Comparison of ENCODE assay signal across 1 fruit fly cellular context in genomic region chr3L:14559659-14560058, dm6.
TF ChIP-seq lines count a peak whose summit lies in the region.

Gene CG34039, plus strand, starts transcription at chr3L:14560000.

TF ChIP-seq in whole organism, embryonic, 481 proteins besides CTCF, POLR2A, EP300 and RAD21 (continued from another document and continues in another):
- TF ChIP-seq unpg (GFP tag; optimal IDR thresholded peaks at IDR 0.05; lab: Kevin White, UChicago) (no peak), Hr39 (optimal IDR thresholded peaks at IDR 0.05; lab: Kevin White, UChicago) (no peak), Doc2 (GFP tag; IDR thresholded peaks at IDR 0.05; lab: Robert Waterston, UW) (no peak), CG3995 (GFP tag; optimal IDR thresholded peaks at IDR 0.05; lab: Kevin White, UChicago) (peak; percentile 91), Hmr (GFP tag; optimal IDR thresholded peaks at IDR 0.05; lab: Kevin White, UChicago) (peak; percentile 33), vvl (GFP tag; IDR thresholded peaks at IDR 0.05; lab: Robert Waterston, UW) (peak; percentile 26; the same call in 1 of the 2 replicates), gsb (GFP tag; IDR thresholded peaks at IDR 0.05; lab: Robert Waterston, UW) (no peak), ash1 (GFP tag; optimal IDR thresholded peaks at IDR 0.05; lab: Kevin White, UChicago) (no peak), CG10654 (GFP tag; optimal IDR thresholded peaks at IDR 0.05; lab: Kevin White, UChicago) (no peak), sima (GFP tag; optimal IDR thresholded peaks at IDR 0.05; lab: Kevin White, UChicago) (no peak), cwo (GFP tag; optimal IDR thresholded peaks at IDR 0.05; lab: Kevin White, UChicago) (no peak), Atf-2 (GFP tag; optimal IDR thresholded peaks at IDR 0.05; lab: Kevin White, UChicago) (no peak), row (GFP tag; IDR thresholded peaks at IDR 0.05; lab: Robert Waterston, UW) (peak; percentile 31; the same call in 2 of the 3 replicates), her (GFP tag; optimal IDR thresholded peaks at IDR 0.05; lab: Kevin White, UChicago) (no peak), CG18599 (GFP tag; optimal IDR thresholded peaks at IDR 0.05; lab: Kevin White, UChicago) (no peak), NFAT (GFP tag; IDR thresholded peaks at IDR 0.05; lab: Robert Waterston, UW) (no peak), MBD-R2 (GFP tag; IDR thresholded peaks at IDR 0.05; lab: Robert Waterston, UW) (peak; percentile 63), CG9932 (GFP tag; IDR thresholded peaks at IDR 0.05; lab: Robert Waterston, UW) (no peak), sens (GFP tag; lab: Kevin White, UChicago) (peak; percentile 78), Opbp (GFP tag; IDR thresholded peaks at IDR 0.05; lab: Robert Waterston, UW; ENCODE audit: partially characterized antibody) (peak; percentile 82; the same call in 2 of the 3 replicates), Bdp1 (GFP tag; optimal IDR thresholded peaks at IDR 0.05; lab: Kevin White, UChicago) (no peak), Bgb (GFP tag; IDR thresholded peaks at IDR 0.05; lab: Robert Waterston, UW; ENCODE audit: partially characterized antibody) (peak; percentile 93), ro (GFP tag; IDR thresholded peaks at IDR 0.05; lab: Robert Waterston, UW) (no peak), NC2α (GFP tag; optimal IDR thresholded peaks at IDR 0.05; lab: Kevin White, UChicago) (no peak), CG12769 (tag; optimal IDR thresholded peaks at IDR 0.05; lab: Kevin White, UChicago) (no peak), Dip2 (GFP tag; IDR thresholded peaks at IDR 0.05; lab: Robert Waterston, UW) (no peak), CG18764 (GFP tag; optimal IDR thresholded peaks at IDR 0.05; lab: Kevin White, UChicago) (no peak), lov (optimal IDR thresholded peaks at IDR 0.05; lab: Kevin White, UChicago) (no peak), lov (GFP tag; IDR thresholded peaks at IDR 0.05; lab: Robert Waterston, UW) (no peak), CG5245 (GFP tag; optimal IDR thresholded peaks at IDR 0.05; lab: Kevin White, UChicago) (no peak), br (optimal IDR thresholded peaks at IDR 0.05; lab: Kevin White, UChicago) (no peak), bbx (GFP tag; IDR thresholded peaks at IDR 0.05; lab: Robert Waterston, UW; ENCODE audit: partially characterized antibody) (peak; percentile 96), Side (GFP tag; optimal IDR thresholded peaks at IDR 0.05; lab: Kevin White, UChicago) (no peak), tio (GFP tag; optimal IDR thresholded peaks at IDR 0.05; lab: Kevin White, UChicago) (no peak), HLH4C (GFP tag; IDR thresholded peaks at IDR 0.05; lab: Robert Waterston, UW; ENCODE audit: partially characterized antibody) (peak; percentile 98), CG5180 (GFP tag; optimal IDR thresholded peaks at IDR 0.05; lab: Kevin White, UChicago) (no peak), sug (tag; optimal IDR thresholded peaks at IDR 0.05; lab: Kevin White, UChicago) (no peak), lilli (GFP tag; optimal IDR thresholded peaks at IDR 0.05; lab: Kevin White, UChicago) (peak; percentile 40), dmrt11E (tag; optimal IDR thresholded peaks at IDR 0.05; lab: Kevin White, UChicago) (no peak), CG3726 (GFP tag; IDR thresholded peaks at IDR 0.05; lab: Robert Waterston, UW) (no peak), Hsf (GFP tag; optimal IDR thresholded peaks at IDR 0.05; lab: Kevin White, UChicago) (peak; percentile 21), Xrp1 (GFP tag; IDR thresholded peaks at IDR 0.05; lab: Robert Waterston, UW) (no peak), CG3838 (GFP tag; optimal IDR thresholded peaks at IDR 0.05; lab: Kevin White, UChicago) (no peak), insv (GFP tag; optimal IDR thresholded peaks at IDR 0.05; lab: Kevin White, UChicago) (peak in 1 of 2 experiments; percentile 1), sim (GFP tag; IDR thresholded peaks at IDR 0.05; lab: Robert Waterston, UW) (no peak), ara (GFP tag; IDR thresholded peaks at IDR 0.05; lab: Robert Waterston, UW) (no peak), jigr1 (GFP tag; IDR thresholded peaks at IDR 0.05; lab: Robert Waterston, UW) (no peak), corto (GFP tag; optimal IDR thresholded peaks at IDR 0.05; lab: Kevin White, UChicago) (no peak), crol (GFP tag; IDR thresholded peaks at IDR 0.05; lab: Robert Waterston, UW) (no peak), HLHmδ (GFP tag; optimal IDR thresholded peaks at IDR 0.05; lab: Kevin White, UChicago) (no peak), CG4854 (GFP tag; optimal IDR thresholded peaks at IDR 0.05; lab: Kevin White, UChicago) (no peak), tap (tag; optimal IDR thresholded peaks at IDR 0.05; lab: Kevin White, UChicago) (no peak), Dek (tag; optimal IDR thresholded peaks at IDR 0.05; lab: Kevin White, UChicago) (peak; percentile 15), mirr (GFP tag; optimal IDR thresholded peaks at IDR 0.05; lab: Kevin White, UChicago) (no peak), yki (optimal IDR thresholded peaks at IDR 0.05; lab: Kevin White, UChicago) (no peak), Xbp1 (GFP tag; optimal IDR thresholded peaks at IDR 0.05; lab: Kevin White, UChicago) (no peak), cad (GFP tag; optimal IDR thresholded peaks at IDR 0.05; lab: Kevin White, UChicago) (no peak), CG4707 (GFP tag; optimal IDR thresholded peaks at IDR 0.05; lab: Kevin White, UChicago) (no peak), lola (GFP tag; optimal IDR thresholded peaks at IDR 0.05; lab: Kevin White, UChicago) (no peak), CG8281 (tag; optimal IDR thresholded peaks at IDR 0.05; lab: Kevin White, UChicago) (no peak), jumu (GFP tag; optimal IDR thresholded peaks at IDR 0.05; lab: Kevin White, UChicago) (no peak), ato (GFP tag; IDR thresholded peaks at IDR 0.05; lab: Robert Waterston, UW; ENCODE audit: partially characterized antibody) (peak; percentile 91), ATbp (GFP tag; optimal IDR thresholded peaks at IDR 0.05; lab: Kevin White, UChicago) (no peak), CG6854 (GFP tag; optimal IDR thresholded peaks at IDR 0.05; lab: Kevin White, UChicago) (no peak), amos (GFP tag; IDR thresholded peaks at IDR 0.05; lab: Robert Waterston, UW; ENCODE audit: partially characterized antibody) (peak; percentile 93; the same call in 1 of the 2 replicates), CG14667 (GFP tag; IDR thresholded peaks at IDR 0.05; lab: Robert Waterston, UW) (no peak), grn (GFP tag; optimal IDR thresholded peaks at IDR 0.05; lab: Kevin White, UChicago) (no peak), E2f1 (GFP tag; IDR thresholded peaks at IDR 0.05; lab: Robert Waterston, UW) (no peak), tgo (GFP tag; IDR thresholded peaks at IDR 0.05; lab: Robert Waterston, UW) (no peak), wor (GFP tag; IDR thresholded peaks at IDR 0.05; lab: Robert Waterston, UW) (no peak), CG7271 (tag; optimal IDR thresholded peaks at IDR 0.05; lab: Kevin White, UChicago) (no peak), Six4 (GFP tag; optimal IDR thresholded peaks at IDR 0.05; lab: Kevin White, UChicago) (no peak), ems (GFP tag; optimal IDR thresholded peaks at IDR 0.05; lab: Kevin White, UChicago) (no peak), Atf6 (GFP tag; IDR thresholded peaks at IDR 0.05; lab: Robert Waterston, UW) (no peak), pum (GFP tag; optimal IDR thresholded peaks at IDR 0.05; lab: Kevin White, UChicago) (no peak), Sox102F (GFP tag; optimal IDR thresholded peaks at IDR 0.05; lab: Kevin White, UChicago) (no peak), CG17328 (GFP tag; IDR thresholded peaks at IDR 0.05; lab: Robert Waterston, UW) (no peak), ase (GFP tag; IDR thresholded peaks at IDR 0.05; lab: Robert Waterston, UW) (no peak), bowl (GFP tag; IDR thresholded peaks at IDR 0.05; lab: Robert Waterston, UW) (no peak), trh (GFP tag; optimal IDR thresholded peaks at IDR 0.05; lab: Kevin White, UChicago) (no peak), salm (tag; optimal IDR thresholded peaks at IDR 0.05; lab: Kevin White, UChicago) (no peak), gt (GFP tag; IDR thresholded peaks at IDR 0.05; lab: Robert Waterston, UW) (no peak), slbo (GFP tag; IDR thresholded peaks at IDR 0.05; lab: Robert Waterston, UW) (no peak), D (optimal IDR thresholded peaks at IDR 0.05; lab: Kevin White, UChicago) (no peak), D (GFP tag; optimal IDR thresholded peaks at IDR 0.05; lab: Kevin White, UChicago) (no peak), Hr78 (GFP tag; optimal IDR thresholded peaks at IDR 0.05; lab: Kevin White, UChicago) (no peak), sqz (GFP tag; optimal IDR thresholded peaks at IDR 0.05; lab: Kevin White, UChicago) (no peak), Meics (GFP tag; optimal IDR thresholded peaks at IDR 0.05; lab: Kevin White, UChicago) (no peak), NK7.1 (GFP tag; optimal IDR thresholded peaks at IDR 0.05; lab: Kevin White, UChicago) (no peak), CG12071 (GFP tag; optimal IDR thresholded peaks at IDR 0.05; lab: Kevin White, UChicago) (no peak), so (GFP tag; IDR thresholded peaks at IDR 0.05; lab: Robert Waterston, UW) (no peak), nerfin-2 (GFP tag; IDR thresholded peaks at IDR 0.05; lab: Robert Waterston, UW; ENCODE audit: partially characterized antibody) (peak; percentile 94), CG17829 (tag; optimal IDR thresholded peaks at IDR 0.05; lab: Kevin White, UChicago) (peak; percentile 60), ssp (GFP tag; IDR thresholded peaks at IDR 0.05; lab: Robert Waterston, UW) (no peak), CG11723 (GFP tag; optimal IDR thresholded peaks at IDR 0.05; lab: Kevin White, UChicago) (no peak), H15 (GFP tag; IDR thresholded peaks at IDR 0.05; lab: Robert Waterston, UW) (no peak), CG2116 (GFP tag; optimal IDR thresholded peaks at IDR 0.05; lab: Kevin White, UChicago) (peak; percentile 97), eyg (GFP tag; optimal IDR thresholded peaks at IDR 0.05; lab: Kevin White, UChicago) (no peak), CG6254 (GFP tag; optimal IDR thresholded peaks at IDR 0.05; lab: Kevin White, UChicago) (no peak), CG1529 (GFP tag; optimal IDR thresholded peaks at IDR 0.05; lab: Kevin White, UChicago) (no peak), pnt (GFP tag; optimal IDR thresholded peaks at IDR 0.05; lab: Kevin White, UChicago) (no peak), CG6813 (GFP tag; optimal IDR thresholded peaks at IDR 0.05; lab: Kevin White, UChicago) (no peak), unc-4 (GFP tag; IDR thresholded peaks at IDR 0.05; lab: Robert Waterston, UW; ENCODE audit: partially characterized antibody) (peak; percentile 97), Neu2 (GFP tag; optimal IDR thresholded peaks at IDR 0.05; lab: Kevin White, UChicago; ENCODE audit: borderline replicate concordance) (no peak), pan (optimal IDR thresholded peaks at IDR 0.05; lab: Kevin White, UChicago) (no peak), pan (GFP tag; optimal IDR thresholded peaks at IDR 0.05 in 1 of 2, IDR thresholded peaks at IDR 0.05 in 1 of 2) (no peak), CG11093 (GFP tag; IDR thresholded peaks at IDR 0.05; lab: Robert Waterston, UW) (no peak), hth (optimal IDR thresholded peaks at IDR 0.05; lab: Kevin White, UChicago) (no peak), Hand (GFP tag; optimal IDR thresholded peaks at IDR 0.05; lab: Kevin White, UChicago) (no peak), ewg (GFP tag; optimal IDR thresholded peaks at IDR 0.05; lab: Kevin White, UChicago) (no peak), Taf1 (GFP tag; IDR thresholded peaks at IDR 0.05; lab: Robert Waterston, UW) (no peak), Hmx (GFP tag; optimal IDR thresholded peaks at IDR 0.05; lab: Kevin White, UChicago) (no peak), CG34422 (GFP tag; IDR thresholded peaks at IDR 0.05; lab: Robert Waterston, UW) (no peak), Blimp-1 (GFP tag; optimal IDR thresholded peaks at IDR 0.05; lab: Kevin White, UChicago) (no peak), pho (GFP tag; optimal IDR thresholded peaks at IDR 0.05; lab: Kevin White, UChicago) (peak; percentile 4), Oli (tag; optimal IDR thresholded peaks at IDR 0.05; lab: Kevin White, UChicago) (no peak), CG2678 (tag; optimal IDR thresholded peaks at IDR 0.05; lab: Kevin White, UChicago) (no peak), Tbp (GFP tag; optimal IDR thresholded peaks at IDR 0.05; lab: Kevin White, UChicago) (no peak), tup (GFP tag; optimal IDR thresholded peaks at IDR 0.05; lab: Kevin White, UChicago) (no peak), CG3281 (GFP tag; optimal IDR thresholded peaks at IDR 0.05; lab: Kevin White, UChicago) (peak; percentile 13), CG15269 (tag; optimal IDR thresholded peaks at IDR 0.05; lab: Kevin White, UChicago) (no peak), CG4730 (GFP tag; IDR thresholded peaks at IDR 0.05; lab: Robert Waterston, UW) (no peak), CG2129 (GFP tag; IDR thresholded peaks at IDR 0.05; lab: Robert Waterston, UW; ENCODE audit: partially characterized antibody) (peak; percentile 93), CG8388 (GFP tag; optimal IDR thresholded peaks at IDR 0.05; lab: Kevin White, UChicago) (no peak), D19A (tag; optimal IDR thresholded peaks at IDR 0.05; lab: Kevin White, UChicago) (no peak), CG12155 (GFP tag; optimal IDR thresholded peaks at IDR 0.05; lab: Kevin White, UChicago) (no peak), Ravus (GFP tag; IDR thresholded peaks at IDR 0.05; lab: Robert Waterston, UW) (no peak), Antp (GFP tag; optimal IDR thresholded peaks at IDR 0.05; lab: Kevin White, UChicago) (no peak), ham (GFP tag; IDR thresholded peaks at IDR 0.05; lab: Robert Waterston, UW) (no peak), CG18262 (tag; optimal IDR thresholded peaks at IDR 0.05; lab: Kevin White, UChicago) (peak; percentile 47), wek (GFP tag; optimal IDR thresholded peaks at IDR 0.05; lab: Kevin White, UChicago) (no peak), MTF-1 (GFP tag; optimal IDR thresholded peaks at IDR 0.05; lab: Kevin White, UChicago; ENCODE audit: borderline replicate concordance) (no peak), CG10543 (GFP tag; optimal IDR thresholded peaks at IDR 0.05; lab: Kevin White, UChicago) (no peak), BtbVII (GFP tag; optimal IDR thresholded peaks at IDR 0.05; lab: Kevin White, UChicago) (no peak), CG12104 (GFP tag; optimal IDR thresholded peaks at IDR 0.05; lab: Kevin White, UChicago) (no peak), CG12236 (GFP tag; optimal IDR thresholded peaks at IDR 0.05; lab: Kevin White, UChicago) (no peak), sd (tag; optimal IDR thresholded peaks at IDR 0.05; lab: Kevin White, UChicago) (peak; percentile 65), dysf (GFP tag; IDR thresholded peaks at IDR 0.05; lab: Robert Waterston, UW) (no peak), CG8944 (GFP tag; optimal IDR thresholded peaks at IDR 0.05; lab: Kevin White, UChicago) (no peak), al (GFP tag; IDR thresholded peaks at IDR 0.05; lab: Robert Waterston, UW) (no peak)
